Fruit fly (Drosophila melanogaster): ENCODE measurements around the gene nAChRbeta2.

DNA sequence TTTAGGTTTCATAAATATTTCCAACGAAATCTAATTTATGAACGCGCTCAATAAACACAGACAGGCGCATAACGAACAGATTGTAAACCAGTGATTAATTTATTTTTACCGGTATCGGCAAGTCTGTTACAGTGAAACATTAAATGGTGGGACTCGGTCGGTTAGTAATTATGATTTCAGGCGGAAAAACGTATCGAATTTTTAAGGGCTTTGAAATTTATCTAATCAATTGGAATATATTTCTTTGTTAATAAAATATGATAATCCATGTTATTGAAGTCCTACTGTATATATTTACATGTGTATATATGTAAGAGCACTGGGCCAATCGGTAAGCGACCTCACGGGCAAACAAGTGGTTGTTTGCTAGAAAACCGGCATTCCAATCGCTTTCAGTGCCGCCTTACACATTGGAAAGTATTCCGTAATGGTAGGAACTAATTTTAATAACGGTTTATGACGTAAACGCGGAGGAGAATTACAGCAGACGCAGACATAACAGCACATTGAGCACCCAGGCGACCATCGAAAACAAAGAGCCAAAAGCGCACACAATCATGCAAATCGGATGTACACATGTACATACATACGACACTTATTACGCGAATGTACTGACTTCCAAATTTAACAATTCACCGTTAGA lies 28.2 kb upstream of the nAChRbeta2 start:
- TF ChIP-seq CG6813 (GFP tag; optimal IDR thresholded peaks at IDR 0.05) (peak; percentile 86), CG12104 (GFP tag; optimal IDR thresholded peaks at IDR 0.05) (peak; percentile 92), ash1 (GFP tag; optimal IDR thresholded peaks at IDR 0.05) (no peak), CG17912 (GFP tag; optimal IDR thresholded peaks at IDR 0.05) (peak; percentile 91)
